Worm (Caenorhabditis elegans) whole organism, early embryonic: ENCODE results near the gene cdc-42.

Experiments used
- aly-1 ChIP-seq: sonication (generic microtip); optimal IDR thresholded peaks from 2 replicates; lab custom pipeline; 2016; ENCODE audit warnings: missing genetic modification characterization, missing compliant biosample characterization
- ama-1 ChIP-seq: fragments of 150-350 bp; optimal IDR thresholded peaks from 2 replicates; lab custom pipeline; 2014
- ceh-13 ChIP-seq: fragments of 200-800 bp; sonication (Bioruptor generic); optimal IDR thresholded peaks from 2 replicates; lab custom pipeline; 2018; ENCODE audit warnings: mild to moderate bottlenecking, missing genetic modification characterization, missing compliant biosample characterization
- ceh-36 ChIP-seq: sonication (generic microtip); optimal IDR thresholded peaks from 2 replicates; lab custom pipeline; 2016; ENCODE audit warnings: missing genetic modification characterization, inconsistent platforms, missing compliant biosample characterization
- ets-7 ChIP-seq: sonication (generic microtip); optimal IDR thresholded peaks from 2 replicates; lab custom pipeline; 2016; ENCODE audit warnings: missing genotype, missing genetic modification characterization, missing compliant biosample characterization
- flt-1 ChIP-seq: fragments of 200-800 bp; sonication (Bioruptor generic); IDR thresholded peaks from 2 replicates; pipeline ENCODE4 v1.3.6; 2022; ENCODE audit warnings: missing genetic modification characterization, missing compliant biosample characterization
- hnd-1 ChIP-seq: sonication (generic microtip); optimal IDR thresholded peaks from 2 replicates; lab custom pipeline; 2016; ENCODE audit warnings: missing genetic modification characterization, missing compliant biosample characterization
- tbx-11 ChIP-seq: fragments of 200-800 bp; sonication (Bioruptor generic); IDR thresholded peaks from 2 replicates; pipeline ENCODE4 v1.3.6; 2022; ENCODE audit warnings: missing genetic modification characterization, missing compliant biosample characterization
- tbx-37 ChIP-seq: fragments of 200-800 bp; sonication (Bioruptor generic); conservative IDR thresholded peaks from 2 replicates; pipeline ENCODE4 v1.3.6; 2022; ENCODE audit warnings: missing genetic modification reagents, missing genetic modification characterization, missing compliant biosample characterization

DNA sequence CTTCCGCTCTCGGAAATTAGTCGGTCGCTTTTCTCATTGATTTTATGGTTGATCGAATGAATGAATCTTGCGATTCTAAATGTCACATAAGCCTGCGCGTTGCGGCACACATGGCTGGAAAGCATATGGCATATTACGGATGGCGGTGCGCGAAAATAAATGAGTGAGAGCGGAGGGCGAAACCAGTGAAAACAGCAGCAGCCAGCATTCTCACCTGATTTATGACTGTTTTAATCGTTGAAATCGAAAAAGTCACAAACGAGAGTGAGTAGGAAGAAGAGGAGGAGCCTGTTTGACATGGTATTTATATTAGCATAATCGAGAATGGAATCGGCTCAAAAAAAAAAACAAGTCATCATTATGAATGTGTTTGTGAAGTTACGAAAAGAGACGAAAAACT lies 8.0 kb downstream of the cdc-42 start:
- TF ChIP-seq ceh-36 (tag; lab: Kevin White, UChicago) (no peak), tbx-37 (GFP tag; lab: Robert Waterston, UW) (no peak), tbx-11 (no peak), aly-1 (tag; lab: Kevin White, UChicago) (no peak), ama-1 (lab: Kevin White, UChicago) (no peak), flt-1 (GFP tag; lab: Robert Waterston, UW) (no peak), hnd-1 (tag; lab: Kevin White, UChicago) (no peak), ceh-13 (GFP tag; lab: Kevin White, UChicago) (no peak), ets-7 (tag; lab: Kevin White, UChicago) (no peak)
